Fruit fly (Drosophila melanogaster): Measurements from ENCODE around the gene ND-B14.5B.

ND-B14.5B gene

DNA sequence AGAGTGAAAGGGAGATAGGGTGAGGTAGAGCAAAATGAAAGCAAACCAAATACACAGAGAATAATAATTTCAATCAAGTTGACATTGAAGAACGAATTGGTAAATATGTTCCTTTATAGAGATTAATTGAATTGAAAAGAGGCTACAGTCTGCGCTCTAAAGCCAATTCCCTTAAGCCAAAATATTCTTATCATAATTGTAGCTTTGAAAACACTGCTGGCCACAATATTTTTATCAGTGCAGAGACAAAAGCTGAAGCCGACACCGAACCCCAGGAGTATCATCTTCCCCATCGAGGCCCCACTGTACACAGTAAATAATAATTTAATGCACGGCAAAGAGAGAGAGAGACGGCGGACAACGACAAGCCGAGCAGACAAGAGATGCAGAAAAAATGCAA lies 39.8 kb downstream of the ND-B14.5B start (continued):
- TF ChIP-seq CG32772 (GFP tag; IDR thresholded peaks at IDR 0.05) (no peak), CG10959 (GFP tag; IDR thresholded peaks at IDR 0.05) (0 out of 2 replicates have a peak, but pooled peaks have one; percentile 9), pho (GFP tag; optimal IDR thresholded peaks at IDR 0.05) (no peak), CG17328 (GFP tag; IDR thresholded peaks at IDR 0.05) (peak; percentile 40; the same call in 1 of the 2 replicates), Pdp1 (GFP tag; optimal IDR thresholded peaks at IDR 0.05) (peak in 1 of 2 experiments; percentile 3), CG12744 (GFP tag; optimal IDR thresholded peaks at IDR 0.05) (no peak), Hr51 (GFP tag; optimal IDR thresholded peaks at IDR 0.05) (peak in 1 of 2 experiments; percentile 42), H15 (GFP tag; IDR thresholded peaks at IDR 0.05) (0 out of 3 replicates have a peak, but pooled peaks have one; percentile 40), CG6254 (GFP tag; optimal IDR thresholded peaks at IDR 0.05) (no peak), CG2678 (tag; optimal IDR thresholded peaks at IDR 0.05) (peak; percentile 40), toy (GFP tag; IDR thresholded peaks at IDR 0.05) (no peak), CG34422 (GFP tag; IDR thresholded peaks at IDR 0.05) (peak; percentile 58; the same call in 2 of the 3 replicates), CG8281 (tag; optimal IDR thresholded peaks at IDR 0.05) (no peak), Ada2b (GFP tag; IDR thresholded peaks at IDR 0.05) (peak; percentile 52; the same call in 1 of the 2 replicates), nmo (GFP tag; optimal IDR thresholded peaks at IDR 0.05) (peak; percentile 49), CG17829 (tag; optimal IDR thresholded peaks at IDR 0.05) (peak; percentile 35), HLH54F (GFP tag; optimal IDR thresholded peaks at IDR 0.05) (no peak), hkb (optimal IDR thresholded peaks at IDR 0.05) (no peak), hkb (GFP tag; IDR thresholded peaks at IDR 0.05) (peak; percentile 43; the same call in 1 of the 2 replicates), CG1602 (GFP tag; optimal IDR thresholded peaks at IDR 0.05) (no peak), CG10366 (GFP tag; IDR thresholded peaks at IDR 0.05) (peak; percentile 46), pan (optimal IDR thresholded peaks at IDR 0.05) (no peak), pan (GFP tag; optimal IDR thresholded peaks at IDR 0.05 in 1 of 2, IDR thresholded peaks at IDR 0.05 in 1 of 2) (peak in 1 of 2 experiments; percentile 40), CG17359 (tag; optimal IDR thresholded peaks at IDR 0.05) (peak; percentile 33), eve (GFP tag; optimal IDR thresholded peaks at IDR 0.05) (peak in 1 of 2 experiments; percentile 15), grau (tag; optimal IDR thresholded peaks at IDR 0.05) (peak; percentile 55), slbo (GFP tag; IDR thresholded peaks at IDR 0.05) (peak; percentile 26; the same call in 1 of the 2 replicates), CG18262 (tag; optimal IDR thresholded peaks at IDR 0.05) (peak; percentile 42), dmrt99B (tag; optimal IDR thresholded peaks at IDR 0.05) (peak; percentile 45), Optix (GFP tag; IDR thresholded peaks at IDR 0.05) (peak; percentile 39; the same call in 1 of the 3 replicates), Sin3A (optimal IDR thresholded peaks at IDR 0.05) (no peak), Mrtf (GFP tag; IDR thresholded peaks at IDR 0.05) (peak; percentile 12; the same call in 1 of the 3 replicates), D19A (tag; optimal IDR thresholded peaks at IDR 0.05) (peak; percentile 2), CG2712 (tag; optimal IDR thresholded peaks at IDR 0.05) (peak; percentile 52), sqz (GFP tag; optimal IDR thresholded peaks at IDR 0.05) (no peak), E2f2 (GFP tag; IDR thresholded peaks at IDR 0.05) (no peak), Camta (GFP tag; optimal IDR thresholded peaks at IDR 0.05) (no peak), Ets65A (GFP tag) (peak; percentile 93), NFAT (GFP tag; IDR thresholded peaks at IDR 0.05) (no peak), CG30403 (GFP tag; optimal IDR thresholded peaks at IDR 0.05) (peak; percentile 19), bsh (GFP tag; optimal IDR thresholded peaks at IDR 0.05) (peak in 1 of 2 experiments; percentile 64), CG1529 (GFP tag; optimal IDR thresholded peaks at IDR 0.05) (no peak), CG12391 (tag; optimal IDR thresholded peaks at IDR 0.05) (no peak), CG4282 (GFP tag; optimal IDR thresholded peaks at IDR 0.05) (no peak), slou (GFP tag; optimal IDR thresholded peaks at IDR 0.05) (no peak), tgo (GFP tag; IDR thresholded peaks at IDR 0.05) (no peak), Dad (GFP tag; optimal IDR thresholded peaks at IDR 0.05) (peak; percentile 11), CG1603 (tag; optimal IDR thresholded peaks at IDR 0.05) (no peak), unpg (GFP tag; optimal IDR thresholded peaks at IDR 0.05) (peak; percentile 49), Dfd (GFP tag; optimal IDR thresholded peaks at IDR 0.05) (no peak), gfzf (GFP tag; optimal IDR thresholded peaks at IDR 0.05) (no peak), CG7839 (tag; optimal IDR thresholded peaks at IDR 0.05) (peak; percentile 18)

All from whole organism, embryonic.